Fruit fly (Drosophila melanogaster): ENCODE data around the gene CG31248.

The CG31248 gene

dm6 chr3R:7144245-7144904 is 15.3 kb downstream of the CG31248 start, which contains the start of the genes CG14610 and CG2656 (continued):
- peak; percentile 80 for TF ChIP-seq Myb (GFP tag; optimal IDR thresholded peaks at IDR 0.05)
- TF ChIP-seq CG10654 (GFP tag; optimal IDR thresholded peaks at IDR 0.05), result peak; percentile 77
- no peak for TF ChIP-seq Neu2 (GFP tag; optimal IDR thresholded peaks at IDR 0.05; ENCODE audit: borderline replicate concordance)
- TF ChIP-seq fu2 (GFP tag; optimal IDR thresholded peaks at IDR 0.05), result peak; percentile 81
- TF ChIP-seq Camta (GFP tag; optimal IDR thresholded peaks at IDR 0.05), result peak; percentile 60
- no peak; the same call in 1 of the 2 replicates for TF ChIP-seq gt (GFP tag; IDR thresholded peaks at IDR 0.05)
- TF ChIP-seq wek (GFP tag; optimal IDR thresholded peaks at IDR 0.05), result peak; percentile 45
- no peak for TF ChIP-seq CG1832 (GFP tag; optimal IDR thresholded peaks at IDR 0.05)
- peak; percentile 68 for TF ChIP-seq CG9876 (GFP tag; optimal IDR thresholded peaks at IDR 0.05)
- TF ChIP-seq nom (GFP tag; optimal IDR thresholded peaks at IDR 0.05), result no peak
- no peak for TF ChIP-seq CG2129 (GFP tag; IDR thresholded peaks at IDR 0.05; ENCODE audit: partially characterized antibody)
- TF ChIP-seq HmgZ (tag; optimal IDR thresholded peaks at IDR 0.05), result peak; percentile 90
- 0 out of 3 replicates have a peak, but pooled peaks have one; percentile 33 for TF ChIP-seq Doc3 (GFP tag; IDR thresholded peaks at IDR 0.05; ENCODE audit: partially characterized antibody)
- peak; percentile 81 for TF ChIP-seq CG16863 (GFP tag; optimal IDR thresholded peaks at IDR 0.05)
- no peak for TF ChIP-seq CG7372 (GFP tag; IDR thresholded peaks at IDR 0.05)
- no peak for TF ChIP-seq aop (GFP tag; IDR thresholded peaks at IDR 0.05)
- no peak for TF ChIP-seq sob (GFP tag; IDR thresholded peaks at IDR 0.05)
- TF ChIP-seq cwo (GFP tag; optimal IDR thresholded peaks at IDR 0.05), result peak; percentile 47
- TF ChIP-seq CG12071 (GFP tag; optimal IDR thresholded peaks at IDR 0.05), result peak; percentile 35
- peak; percentile 78 for TF ChIP-seq caup (GFP tag; optimal IDR thresholded peaks at IDR 0.05; ENCODE audit: severe bottlenecking)
- TF ChIP-seq CG10462 (GFP tag; optimal IDR thresholded peaks at IDR 0.05), result peak; percentile 55
- TF ChIP-seq CG10267 (tag; optimal IDR thresholded peaks at IDR 0.05), result peak; percentile 99
- TF ChIP-seq CG12299 (tag; optimal IDR thresholded peaks at IDR 0.05), result peak; percentile 38
- no peak for TF ChIP-seq CG32767 (GFP tag; IDR thresholded peaks at IDR 0.05)
- TF ChIP-seq pzg (GFP tag; optimal IDR thresholded peaks at IDR 0.05), result peak; percentile 93
- TF ChIP-seq Six4 (GFP tag; optimal IDR thresholded peaks at IDR 0.05), result peak; percentile 78
- TF ChIP-seq repo (GFP tag; optimal IDR thresholded peaks at IDR 0.05), result peak; percentile 87
- peak; percentile 30 for TF ChIP-seq CG15073 (GFP tag; optimal IDR thresholded peaks at IDR 0.05)
- TF ChIP-seq CG10979 (tag; optimal IDR thresholded peaks at IDR 0.05), result peak; percentile 48
- peak; percentile 100 for TF ChIP-seq trem (tag; optimal IDR thresholded peaks at IDR 0.05)
- TF ChIP-seq CG11560 (tag; IDR thresholded peaks at IDR 0.05), result no peak
- TF ChIP-seq fd102C (GFP tag; optimal IDR thresholded peaks at IDR 0.05), result no peak
- TF ChIP-seq CG1602 (GFP tag; optimal IDR thresholded peaks at IDR 0.05), result peak; percentile 80
- TF ChIP-seq CG14710 (tag; optimal IDR thresholded peaks at IDR 0.05), result peak; percentile 67
- TF ChIP-seq Fer1 (GFP tag; optimal IDR thresholded peaks at IDR 0.05), result peak; percentile 92
- TF ChIP-seq gce (GFP tag; IDR thresholded peaks at IDR 0.05), result no peak; the same call in 2 of the 3 replicates
- peak; percentile 20 for TF ChIP-seq CG7928 (GFP tag; optimal IDR thresholded peaks at IDR 0.05)
- peak; percentile 52 for TF ChIP-seq CG7556 (GFP tag; optimal IDR thresholded peaks at IDR 0.05)
- TF ChIP-seq CG14667 (GFP tag; IDR thresholded peaks at IDR 0.05), result no peak
- peak; percentile 44 for TF ChIP-seq CG18262 (tag; optimal IDR thresholded peaks at IDR 0.05)
- peak; percentile 45 for TF ChIP-seq CG9727 (GFP tag; optimal IDR thresholded peaks at IDR 0.05)
- peak; percentile 84 for TF ChIP-seq Bdp1 (GFP tag; optimal IDR thresholded peaks at IDR 0.05)
- TF ChIP-seq B-H2 (GFP tag; optimal IDR thresholded peaks at IDR 0.05), result peak; percentile 80
- TF ChIP-seq CG16815 (GFP tag; optimal IDR thresholded peaks at IDR 0.05), result peak; percentile 23
- TF ChIP-seq so (GFP tag; IDR thresholded peaks at IDR 0.05), result no peak
- 0 out of 2 replicates have a peak, but pooled peaks have one; percentile 38 for TF ChIP-seq HLH3B (GFP tag; IDR thresholded peaks at IDR 0.05)
- no peak for TF ChIP-seq CG15011 (GFP tag; optimal IDR thresholded peaks at IDR 0.05)
- peak; percentile 89 for TF ChIP-seq Gug (GFP tag; IDR thresholded peaks at IDR 0.05)
- peak; percentile 30 for TF ChIP-seq Sin3A (optimal IDR thresholded peaks at IDR 0.05)
- TF ChIP-seq luna (GFP tag; optimal IDR thresholded peaks at IDR 0.05), result peak; percentile 1

Data from whole organism, embryonic.